Worm (Caenorhabditis elegans): Measurements from ENCODE around the gene del-5.

DNA sequence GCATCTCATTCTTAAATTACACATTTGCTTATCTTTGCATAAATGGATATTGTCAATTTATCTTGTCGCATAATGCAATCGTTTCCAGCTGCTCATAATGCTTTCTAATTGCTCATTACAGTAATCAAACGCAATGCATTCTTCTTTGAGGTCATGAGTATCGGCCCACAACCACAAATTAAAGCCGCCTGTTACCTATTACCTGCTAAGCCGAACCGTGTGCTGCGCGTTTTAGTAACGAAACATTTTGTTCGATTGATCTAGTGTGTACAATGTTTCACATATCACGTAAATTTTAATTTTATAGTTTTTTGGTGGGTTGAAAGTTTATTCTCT, 25.9 kb upstream of the del-5 start:
- TF ChIP-seq unc-62 (GFP tag; optimal IDR thresholded peaks at IDR 0.05) (no peak), nfya-2 (GFP tag; IDR thresholded peaks at IDR 0.05) (no peak), ekl-4 (GFP tag; IDR thresholded peaks at IDR 0.05) (no peak), nhr-90 (tag; optimal IDR thresholded peaks at IDR 0.05) (no peak), repo-1 (tag; optimal IDR thresholded peaks at IDR 0.05) (no peak), somi-1 (GFP tag; optimal IDR thresholded peaks at IDR 0.05) (no peak), gei-17 (GFP tag; optimal IDR thresholded peaks at IDR 0.05) (no peak), ets-4 (GFP tag; optimal IDR thresholded peaks at IDR 0.05) (no peak), ZK185.1 (tag; optimal IDR thresholded peaks at IDR 0.05; ENCODE audit: poor library complexity, severe bottlenecking) (no peak)

All from whole organism, young adult.